Fruit fly (Drosophila melanogaster) whole organism, prepupa: Measurements from ENCODE around the gene CG33124.

Source experiments
- Blimp-1 ChIP-seq: fragments of 200-800 bp; sonication (Bioruptor generic); optimal IDR thresholded peaks from 3 replicates; lab custom pipeline; 2017; ENCODE audit warnings: missing biosample characterization, missing genetic modification characterization, mild to moderate bottlenecking, moderate library complexity, missing genetic modification reagents
- CG10669 ChIP-seq: fragments of 200-800 bp; sonication (Bioruptor generic); optimal IDR thresholded peaks from 3 replicates; lab custom pipeline; 2018; ENCODE audit warnings: missing biosample characterization, mild to moderate bottlenecking, missing genetic modification characterization, moderate library complexity
- CG11762 ChIP-seq: fragments of 200-800 bp; sonication (Bioruptor generic); optimal IDR thresholded peaks from 3 replicates; lab custom pipeline; 2016; ENCODE audit warnings: missing biosample characterization, missing genetic modification characterization; ENCODE audit not compliant: insufficient read depth
- CG11902 ChIP-seq: fragments of 200-800 bp; sonication (Bioruptor generic); optimal IDR thresholded peaks from 3 replicates; lab custom pipeline; 2016; ENCODE audit warnings: missing biosample characterization, missing genetic modification characterization
- CG15336 ChIP-seq: fragments of 200-800 bp; sonication (Bioruptor generic); IDR thresholded peaks from 2 replicates; pipeline ENCODE4 v1.3.6; 2022; ENCODE audit warnings: missing biosample characterization, missing genetic modification characterization
- CG1621 ChIP-seq: fragments of 200-800 bp; sonication (Bioruptor generic); optimal IDR thresholded peaks from 3 replicates; lab custom pipeline; 2018; ENCODE audit warnings: missing biosample characterization, mild to moderate bottlenecking, missing genetic modification characterization
- CG16779 ChIP-seq: fragments of 200-800 bp; sonication (Bioruptor generic); optimal IDR thresholded peaks from 3 replicates; lab custom pipeline; 2017; ENCODE audit warnings: missing biosample characterization, mild to moderate bottlenecking, missing genetic modification characterization
- CG32006 ChIP-seq: fragments of 200-800 bp; sonication (Bioruptor generic); optimal IDR thresholded peaks from 3 replicates; lab custom pipeline; 2017; ENCODE audit warnings: missing biosample characterization, mild to moderate bottlenecking, missing genetic modification characterization
- CG34406 ChIP-seq: fragments of 200-800 bp; sonication (Bioruptor generic); optimal IDR thresholded peaks from 3 replicates; lab custom pipeline; 2016; ENCODE audit warnings: missing biosample characterization, missing genetic modification characterization
- CG4318 ChIP-seq: fragments of 200-800 bp; sonication (Bioruptor generic); optimal IDR thresholded peaks from 3 replicates; lab custom pipeline; 2017; ENCODE audit warnings: missing biosample characterization, mild to moderate bottlenecking, missing genetic modification characterization
- CG6163 ChIP-seq: fragments of 200-800 bp; sonication (Bioruptor generic); IDR thresholded peaks from 3 replicates; pipeline ENCODE4 v1.3.6; 2022; ENCODE audit warnings: missing biosample characterization, missing genetic modification characterization
- CG6276 ChIP-seq: fragments of 200-800 bp; sonication (Bioruptor generic); optimal IDR thresholded peaks from 2 replicates; lab custom pipeline; 2017; ENCODE audit warnings: missing biosample characterization, mild to moderate bottlenecking, missing genetic modification characterization
- CG6792 ChIP-seq: fragments of 200-800 bp; sonication (Bioruptor generic); optimal IDR thresholded peaks from 3 replicates; lab custom pipeline; 2016; ENCODE audit warnings: missing biosample characterization, missing genetic modification characterization
- CG6808 ChIP-seq: fragments of 200-800 bp; sonication (Bioruptor generic); optimal IDR thresholded peaks from 3 replicates; lab custom pipeline; 2017; ENCODE audit warnings: missing biosample characterization, missing genetic modification characterization, mild to moderate bottlenecking, moderate library complexity, missing genetic modification reagents
- CG6854 ChIP-seq: fragments of 200-800 bp; sonication (Bioruptor generic); optimal IDR thresholded peaks from 2 replicates; lab custom pipeline; 2017; ENCODE audit warnings: missing biosample characterization, mild to moderate bottlenecking, missing genetic modification characterization
- CG7368 ChIP-seq: fragments of 200-800 bp; sonication (Bioruptor generic); optimal IDR thresholded peaks from 3 replicates; lab custom pipeline; 2016; ENCODE audit warnings: missing biosample characterization, missing genetic modification characterization
- CG8119 ChIP-seq: fragments of 200-800 bp; sonication (Bioruptor generic); IDR thresholded peaks from 3 replicates; pipeline ENCODE4 v1.3.6; 2022; ENCODE audit warnings: missing biosample characterization, missing genetic modification characterization
- CG8319 ChIP-seq: fragments of 200-800 bp; sonication (Bioruptor generic); optimal IDR thresholded peaks from 3 replicates; lab custom pipeline; 2016; ENCODE audit warnings: missing biosample characterization, missing genetic modification characterization
- CG8632 ChIP-seq: fragments of 200-800 bp; sonication (Bioruptor generic); optimal IDR thresholded peaks from 3 replicates; lab custom pipeline; 2016; ENCODE audit warnings: missing biosample characterization, missing genetic modification characterization
- CG9139 ChIP-seq: fragments of 200-800 bp; sonication (Bioruptor generic); optimal IDR thresholded peaks from 3 replicates; lab custom pipeline; 2017; ENCODE audit warnings: missing biosample characterization, mild to moderate bottlenecking, missing genetic modification characterization
- Eip75B ChIP-seq: fragments of 200-800 bp; sonication (Bioruptor generic); optimal IDR thresholded peaks from 3 replicates; lab custom pipeline; 2016; ENCODE audit warnings: missing biosample characterization, missing genetic modification characterization
- Eip78C ChIP-seq: fragments of 200-800 bp; sonication (Bioruptor generic); peaks from one replicate; lab custom pipeline; 2016; ENCODE audit warnings: missing biosample characterization, missing genetic modification characterization
- Eip93F ChIP-seq: fragments of 200-800 bp; sonication (Bioruptor generic); optimal IDR thresholded peaks from 2 replicates; lab custom pipeline; 2016; ENCODE audit warnings: missing biosample characterization, mild to moderate bottlenecking, missing genetic modification characterization
- Ets21C ChIP-seq: fragments of 200-800 bp; sonication (Bioruptor generic); optimal IDR thresholded peaks from 3 replicates; lab custom pipeline; 2016; ENCODE audit warnings: missing biosample characterization, missing genetic modification characterization
- Ets96B ChIP-seq: fragments of 200-800 bp; optimal IDR thresholded peaks from 2 replicates; lab custom pipeline; 2019; ENCODE audit warnings: missing biosample characterization, mild to moderate bottlenecking, missing genetic modification characterization, moderate library complexity
- Gug ChIP-seq: fragments of 200-800 bp; sonication (Bioruptor generic); IDR thresholded peaks from 2 replicates; pipeline ENCODE4 v1.3.6; 2022; ENCODE audit warnings: missing biosample characterization, missing genetic modification characterization
- Hr38 ChIP-seq: sonication (Bioruptor generic); optimal IDR thresholded peaks from 2 replicates; lab custom pipeline; 2016; ENCODE audit warnings: missing biosample characterization, missing genetic modification characterization
- Hr39 ChIP-seq: fragments of 200-800 bp; sonication (Bioruptor generic); optimal IDR thresholded peaks from 2 replicates; lab custom pipeline; 2016; ENCODE audit warnings: missing biosample characterization, missing genetic modification characterization
- Hr4 ChIP-seq: fragments of 200-800 bp; sonication (Bioruptor generic); optimal IDR thresholded peaks from 3 replicates; lab custom pipeline; 2016; ENCODE audit warnings: missing biosample characterization, missing genetic modification characterization
- Lpt ChIP-seq: fragments of 200-800 bp; sonication (Bioruptor generic); optimal IDR thresholded peaks from 3 replicates; lab custom pipeline; 2016; ENCODE audit warnings: missing biosample characterization, missing genetic modification characterization
- OdsH ChIP-seq: fragments of 200-800 bp; sonication (Bioruptor generic); optimal IDR thresholded peaks from 3 replicates; lab custom pipeline; 2016; ENCODE audit warnings: missing biosample characterization, missing genetic modification characterization
- Sox102F ChIP-seq: fragments of 200-800 bp; sonication (Bioruptor generic); optimal IDR thresholded peaks from 2 replicates; lab custom pipeline; 2016; ENCODE audit warnings: missing biosample characterization, mild to moderate bottlenecking, missing genetic modification characterization
- Sox14 ChIP-seq: fragments of 200-800 bp; sonication (Bioruptor generic); optimal IDR thresholded peaks from 3 replicates; lab custom pipeline; 2016; ENCODE audit warnings: missing biosample characterization, missing genetic modification characterization
- Sox15 ChIP-seq: fragments of 200-800 bp; sonication (Bioruptor generic); optimal IDR thresholded peaks from 3 replicates; lab custom pipeline; 2016; ENCODE audit warnings: missing biosample characterization, missing genetic modification characterization
- achi ChIP-seq: fragments of 200-800 bp; sonication (Bioruptor generic); optimal IDR thresholded peaks from 3 replicates; lab custom pipeline; 2016; ENCODE audit warnings: missing biosample characterization, missing genetic modification characterization
- acj6 ChIP-seq: fragments of 200-800 bp; sonication (Bioruptor generic); optimal IDR thresholded peaks from 3 replicates; lab custom pipeline; 2016; ENCODE audit warnings: missing biosample characterization, missing genetic modification characterization
- dac ChIP-seq: fragments of 200-800 bp; sonication (Bioruptor generic); optimal IDR thresholded peaks from 2 replicates; lab custom pipeline; 2017; ENCODE audit warnings: missing biosample characterization, mild to moderate bottlenecking, missing genetic modification characterization
- dsx ChIP-seq: fragments of 200-800 bp; optimal IDR thresholded peaks from 3 replicates; lab custom pipeline; 2019; ENCODE audit warnings: missing biosample characterization, mild to moderate bottlenecking, missing genetic modification characterization, moderate library complexity; ENCODE audit not compliant: poor library complexity, severe bottlenecking
- eg ChIP-seq: fragments of 200-800 bp; sonication (Bioruptor generic); IDR thresholded peaks from 3 replicates; pipeline ENCODE4 v1.3.6; 2022; ENCODE audit warnings: missing biosample characterization, missing genetic modification characterization
- esn ChIP-seq: fragments of 200-800 bp; sonication (Bioruptor generic); optimal IDR thresholded peaks from 2 replicates; lab custom pipeline; 2016; ENCODE audit warnings: missing biosample characterization, mild to moderate bottlenecking, missing genetic modification characterization, moderate library complexity
- fd59A ChIP-seq: fragments of 200-800 bp; sonication (Bioruptor generic); optimal IDR thresholded peaks from 2 replicates; lab custom pipeline; 2017; ENCODE audit warnings: missing biosample characterization, mild to moderate bottlenecking, missing genetic modification characterization, missing genetic modification reagents
- fd85E ChIP-seq: fragments of 200-800 bp; sonication (Bioruptor generic); optimal IDR thresholded peaks from 3 replicates; lab custom pipeline; 2016; ENCODE audit warnings: missing biosample characterization, missing genetic modification characterization
- fkh ChIP-seq: fragments of 200-800 bp; sonication (Bioruptor generic); optimal IDR thresholded peaks from 3 replicates; lab custom pipeline; 2017; ENCODE audit warnings: missing biosample characterization, mild to moderate bottlenecking, missing genetic modification characterization, moderate library complexity
- net ChIP-seq: fragments of 200-800 bp; sonication (Bioruptor generic); optimal IDR thresholded peaks from 3 replicates; lab custom pipeline; 2016; ENCODE audit warnings: missing biosample characterization, missing genetic modification characterization
- salr ChIP-seq, 2 experiments: fragments of 200-800 bp; sonication (Bioruptor generic); optimal IDR thresholded peaks; 3 replicates each; lab custom pipeline; 2016 to 2018; ENCODE audit warnings: missing biosample characterization in 2 of 2, missing genetic modification characterization in 2 of 2, mild to moderate bottlenecking in 1 of 2
- spab ChIP-seq: fragments of 200-800 bp; sonication (Bioruptor generic); optimal IDR thresholded peaks from 2 replicates; lab custom pipeline; 2017; ENCODE audit warnings: missing biosample characterization, mild to moderate bottlenecking, missing genetic modification characterization, missing genetic modification reagents
- ss ChIP-seq, 2 experiments: fragments of 200-800 bp; sonication (Bioruptor generic); optimal IDR thresholded peaks; 2 replicates in 1 of 2; 3 replicates in 1 of 2; lab custom pipeline; 2017 to 2018; ENCODE audit warnings: mild to moderate bottlenecking in 2 of 2, missing biosample characterization in 2 of 2, missing genetic modification characterization in 2 of 2, moderate library complexity in 1 of 2
- svp ChIP-seq: fragments of 200-800 bp; sonication (Bioruptor generic); peaks from one replicate; lab custom pipeline; 2016; ENCODE audit warnings: missing biosample characterization, missing genetic modification characterization
- topi ChIP-seq: fragments of 200-800 bp; sonication (Bioruptor generic); optimal IDR thresholded peaks from 3 replicates; lab custom pipeline; 2016; ENCODE audit warnings: missing biosample characterization, missing genetic modification characterization
- vri ChIP-seq: fragments of 200-800 bp; sonication (Bioruptor generic); optimal IDR thresholded peaks from 3 replicates; lab custom pipeline; 2016; ENCODE audit warnings: missing biosample characterization, mild to moderate bottlenecking, missing genetic modification characterization

The CG33124 gene

DNA sequence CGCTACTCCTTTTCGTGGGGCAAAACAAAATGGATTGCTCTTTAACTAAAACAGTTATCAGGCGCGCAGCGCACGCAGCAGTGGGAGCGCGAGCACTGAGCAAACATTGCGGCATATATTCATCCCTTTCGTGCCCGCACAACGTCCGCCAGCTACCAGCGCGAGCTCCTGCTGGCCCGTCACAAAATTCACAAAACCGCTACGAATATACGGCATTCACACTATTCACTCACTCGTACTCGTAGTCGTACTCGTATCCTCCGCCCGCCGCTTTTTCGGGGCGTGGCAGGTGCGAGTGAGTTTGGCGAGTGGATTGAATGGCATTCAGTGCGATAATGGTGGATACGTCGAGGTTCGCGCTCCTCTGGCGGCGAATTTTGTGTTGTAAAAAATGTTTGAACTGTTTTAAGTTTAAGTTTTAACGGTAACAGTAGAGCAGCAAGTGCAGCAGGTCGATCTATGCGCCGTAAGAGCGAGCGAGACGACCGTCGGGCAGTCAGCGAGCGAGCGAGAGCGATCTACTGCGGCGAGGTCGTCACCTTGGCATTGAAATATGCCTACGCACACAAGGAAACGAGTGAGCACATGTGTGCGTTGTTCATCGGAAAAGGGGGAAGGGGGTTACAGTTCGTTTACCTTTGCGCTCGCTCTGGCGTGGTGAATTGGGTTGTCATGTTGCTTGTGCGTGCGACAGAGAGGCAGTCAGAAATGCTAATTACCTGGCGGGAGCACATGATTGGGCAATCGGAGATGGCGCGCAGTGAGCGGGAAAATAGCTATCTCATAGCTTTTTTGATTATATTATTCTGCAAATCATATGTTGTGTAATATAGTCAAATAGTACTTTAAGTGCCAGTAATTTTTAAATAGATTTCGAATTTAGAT is 12.1 kb downstream of the CG33124 start:
- peak; percentile 43 for TF ChIP-seq Sox102F
- TF ChIP-seq achi (GFP tag; lab: Kevin White, UChicago), result peak; percentile 67
- peak; percentile 21 for TF ChIP-seq CG6276
- TF ChIP-seq CG11902 (GFP tag; lab: Kevin White, UChicago), result no peak
- TF ChIP-seq Ets21C (GFP tag; lab: Kevin White, UChicago), result peak; percentile 52
- TF ChIP-seq Gug (GFP tag; lab: Robert Waterston, UW), result no peak
- no peak for TF ChIP-seq eg
- peak; percentile 23 for TF ChIP-seq CG6792 (GFP tag; lab: Kevin White, UChicago)
- TF ChIP-seq CG15336 (GFP tag; lab: Robert Waterston, UW), result no peak
- TF ChIP-seq fkh, result peak; percentile 99
- peak; percentile 67 for TF ChIP-seq CG32006
- peak; percentile 52 for TF ChIP-seq esn
- peak; percentile 31 for TF ChIP-seq CG8319 (GFP tag; lab: Kevin White, UChicago)
- peak; percentile 67 for TF ChIP-seq CG9139 (GFP tag; lab: Kevin White, UChicago)
- TF ChIP-seq CG6808, result peak; percentile 55
- TF ChIP-seq CG8632, result peak; percentile 7
- TF ChIP-seq Hr39 (GFP tag; lab: Kevin White, UChicago), result peak; percentile 77
- peak; percentile 62 to 78 for TF ChIP-seq ss (GFP tag; optimal IDR thresholded peaks at IDR 0.05; lab: Kevin White, UChicago)
- TF ChIP-seq Eip75B (GFP tag; lab: Kevin White, UChicago), result peak; percentile 84
- peak; percentile 41 for TF ChIP-seq Lpt (GFP tag; lab: Kevin White, UChicago)
- no peak for TF ChIP-seq spab (GFP tag; lab: Kevin White, UChicago)
- peak; percentile 9 for TF ChIP-seq CG10669
- peak in 1 of 2 experiments; percentile 77 for TF ChIP-seq salr (GFP tag; optimal IDR thresholded peaks at IDR 0.05; lab: Kevin White, UChicago)
- TF ChIP-seq svp, result peak; percentile 100
- no peak for TF ChIP-seq CG6163 (GFP tag; lab: Robert Waterston, UW)
- peak; percentile 69 for TF ChIP-seq acj6
- peak; percentile 48 for TF ChIP-seq Sox14 (GFP tag; lab: Kevin White, UChicago)
- no peak for TF ChIP-seq CG8119 (GFP tag; lab: Robert Waterston, UW)
- TF ChIP-seq topi (GFP tag; lab: Kevin White, UChicago), result peak; percentile 58
- TF ChIP-seq CG11762, result peak; percentile 30
- peak; percentile 43 for TF ChIP-seq CG6854
- TF ChIP-seq dsx (GFP tag; lab: Kevin White, UChicago), result peak; percentile 60
- TF ChIP-seq fd59A, result peak; percentile 0
- peak; percentile 47 for TF ChIP-seq net (GFP tag; lab: Kevin White, UChicago)
- TF ChIP-seq Eip93F (GFP tag; lab: Kevin White, UChicago), result no peak
- TF ChIP-seq Hr38 (GFP tag; lab: Kevin White, UChicago), result no peak
- TF ChIP-seq vri (GFP tag; lab: Kevin White, UChicago), result peak; percentile 96
- no peak for TF ChIP-seq CG7368 (GFP tag; lab: Kevin White, UChicago)
- peak; percentile 44 for TF ChIP-seq Ets96B
- peak; percentile 46 for TF ChIP-seq Hr4 (GFP tag; lab: Kevin White, UChicago)
- TF ChIP-seq Eip78C (GFP tag; lab: Kevin White, UChicago), result peak; percentile 80
- peak; percentile 93 for TF ChIP-seq CG1621 (tag; lab: Kevin White, UChicago)
- peak; percentile 1 for TF ChIP-seq CG34406
- peak; percentile 21 for TF ChIP-seq Blimp-1 (GFP tag; lab: Kevin White, UChicago)
- TF ChIP-seq fd85E, result no peak
- TF ChIP-seq dac, result peak; percentile 34
- TF ChIP-seq Sox15 (GFP tag; lab: Kevin White, UChicago), result no peak
- peak; percentile 65 for TF ChIP-seq CG16779 (tag; lab: Kevin White, UChicago)
- peak; percentile 68 for TF ChIP-seq OdsH (GFP tag; lab: Kevin White, UChicago)
- TF ChIP-seq CG4318 (GFP tag; lab: Kevin White, UChicago), result peak; percentile 37
